Fruit fly (Drosophila melanogaster) whole organism, embryonic: ENCODE data around the gene mRpS18C.
A peak's percentile ranks its signal among the peaks of the same experiment; 100 is the strongest.

Experiments
- Abd-B ChIP-seq: fragments of 200-800 bp; sonication (Bioruptor generic); optimal IDR thresholded peaks from 2 replicates; lab custom pipeline; 2018; ENCODE audit warnings: missing biosample characterization, mild to moderate bottlenecking, missing genetic modification characterization, moderate library complexity
- CG11456 ChIP-seq: fragments of 200-800 bp; sonication (Bioruptor generic); IDR thresholded peaks from 3 replicates; pipeline ENCODE4 v1.3.6; 2022; ENCODE audit warnings: missing biosample characterization, missing genetic modification characterization
- CG11560 ChIP-seq: fragments of 200-800 bp; sonication (Bioruptor generic); IDR thresholded peaks from 3 replicates; pipeline ENCODE4 v1.3.6; 2022; ENCODE audit warnings: missing biosample characterization, missing genetic modification characterization
- CG11723 ChIP-seq: fragments of 200-800 bp; sonication (Bioruptor generic); optimal IDR thresholded peaks from 2 replicates; lab custom pipeline; 2017; ENCODE audit warnings: missing biosample characterization, mild to moderate bottlenecking, missing genetic modification characterization
- CG12219 ChIP-seq: fragments of 200-800 bp; sonication (Bioruptor generic); optimal IDR thresholded peaks from 3 replicates; lab custom pipeline; 2018; ENCODE audit warnings: missing biosample characterization, mild to moderate bottlenecking, missing genetic modification characterization
- CG13287 ChIP-seq: fragments of 200-800 bp; sonication (Bioruptor generic); IDR thresholded peaks from 2 replicates; pipeline ENCODE4 v1.3.6; 2022; ENCODE audit warnings: missing biosample characterization, missing genetic modification characterization; ENCODE audit not compliant: partially characterized antibody
- CG13296 ChIP-seq: fragments of 200-800 bp; sonication (Bioruptor generic); optimal IDR thresholded peaks from 3 replicates; lab custom pipeline; 2018; ENCODE audit warnings: missing biosample characterization, mild to moderate bottlenecking, missing genetic modification characterization
- CG14667 ChIP-seq: fragments of 200-800 bp; sonication (Bioruptor generic); IDR thresholded peaks from 2 replicates; pipeline ENCODE4 v1.3.6; 2022; ENCODE audit warnings: missing biosample characterization, missing genetic modification characterization
- CG14710 ChIP-seq: fragments of 200-800 bp; sonication (Bioruptor generic); optimal IDR thresholded peaks from 3 replicates; lab custom pipeline; 2019; ENCODE audit warnings: missing biosample characterization, mild to moderate bottlenecking, missing genetic modification characterization, moderate library complexity
- CG14860 ChIP-seq: fragments of 200-800 bp; sonication (Bioruptor generic); IDR thresholded peaks from 3 replicates; pipeline ENCODE4 v1.3.6; 2022; ENCODE audit warnings: missing biosample characterization, missing genetic modification characterization; ENCODE audit not compliant: partially characterized antibody
- CG17186 ChIP-seq: fragments of 200-800 bp; sonication (Bioruptor generic); optimal IDR thresholded peaks from 3 replicates; lab custom pipeline; 2017; ENCODE audit warnings: missing biosample characterization, missing genetic modification reagents, missing genetic modification characterization
- CG17829 ChIP-seq: fragments of 200-800 bp; optimal IDR thresholded peaks from 2 replicates; lab custom pipeline; 2019; ENCODE audit warnings: missing biosample characterization, mild to moderate bottlenecking, missing genetic modification characterization, moderate library complexity
- CG18764 ChIP-seq: fragments of 200-800 bp; sonication (Bioruptor generic); optimal IDR thresholded peaks from 3 replicates; lab custom pipeline; 2016; ENCODE audit warnings: missing biosample characterization, missing genetic modification characterization
- CG2678 ChIP-seq: fragments of 200-800 bp; sonication (Bioruptor generic); optimal IDR thresholded peaks from 3 replicates; lab custom pipeline; 2019; ENCODE audit warnings: missing biosample characterization, mild to moderate bottlenecking, missing genetic modification characterization, moderate library complexity
- CG2889 ChIP-seq: fragments of 200-800 bp; sonication (Bioruptor generic); IDR thresholded peaks from 3 replicates; pipeline ENCODE4 v1.3.6; 2022; ENCODE audit warnings: missing biosample characterization, missing genetic modification characterization
- CG34224 ChIP-seq: fragments of 200-800 bp; sonication (Bioruptor generic); IDR thresholded peaks from 3 replicates; pipeline ENCODE4 v1.3.6; 2022; ENCODE audit warnings: missing biosample characterization, missing genetic modification characterization; ENCODE audit not compliant: partially characterized antibody
- CG3995 ChIP-seq: fragments of 200-800 bp; sonication (Bioruptor generic); optimal IDR thresholded peaks from 3 replicates; lab custom pipeline; 2016; ENCODE audit warnings: missing biosample characterization, missing genetic modification characterization
- CG4820 ChIP-seq: fragments of 200-800 bp; sonication (Bioruptor generic); optimal IDR thresholded peaks from 3 replicates; lab custom pipeline; 2016; ENCODE audit warnings: missing biosample characterization, missing genetic modification characterization
- CG5953 ChIP-seq: fragments of 200-800 bp; sonication (Bioruptor generic); IDR thresholded peaks from 2 replicates; pipeline ENCODE4 v1.3.6; 2022; ENCODE audit warnings: missing biosample characterization, missing genetic modification characterization
- CG7839 ChIP-seq: fragments of 200-800 bp; sonication (Bioruptor generic); optimal IDR thresholded peaks from 3 replicates; lab custom pipeline; 2018; ENCODE audit warnings: missing biosample characterization, mild to moderate bottlenecking, missing genetic modification characterization, moderate library complexity
- CG7987 ChIP-seq: fragments of 200-800 bp; sonication (Bioruptor generic); optimal IDR thresholded peaks from 2 replicates; lab custom pipeline; 2018; ENCODE audit warnings: missing biosample characterization, mild to moderate bottlenecking, missing genetic modification characterization, moderate library complexity
- CG8281 ChIP-seq: fragments of 200-800 bp; sonication (Bioruptor generic); optimal IDR thresholded peaks from 2 replicates; lab custom pipeline; 2018; ENCODE audit warnings: missing biosample characterization, mild to moderate bottlenecking, missing genetic modification characterization, moderate library complexity
- CG8924 ChIP-seq: fragments of 200-800 bp; optimal IDR thresholded peaks from 3 replicates; lab custom pipeline; 2019; ENCODE audit warnings: missing biosample characterization, mild to moderate bottlenecking, missing genetic modification characterization, moderate library complexity
- CG9215 ChIP-seq: fragments of 200-800 bp; sonication (Bioruptor generic); IDR thresholded peaks from 2 replicates; pipeline ENCODE4 v1.3.6; 2022; ENCODE audit warnings: missing biosample characterization, missing genetic modification characterization
- CG9727 ChIP-seq: fragments of 200-800 bp; sonication (Bioruptor generic); optimal IDR thresholded peaks from 3 replicates; lab custom pipeline; 2017; ENCODE audit warnings: missing biosample characterization, mild to moderate bottlenecking, missing genetic modification characterization
- CG9817 ChIP-seq: fragments of 200-800 bp; sonication (Bioruptor generic); optimal IDR thresholded peaks from 2 replicates; lab custom pipeline; 2018; ENCODE audit warnings: missing biosample characterization, mild to moderate bottlenecking, missing genetic modification characterization, moderate library complexity
- Camta ChIP-seq: fragments of 200-800 bp; sonication (Bioruptor generic); optimal IDR thresholded peaks from 2 replicates; lab custom pipeline; 2016; ENCODE audit warnings: missing biosample characterization, missing genetic modification characterization
- Dad ChIP-seq: fragments of 200-800 bp; sonication (Bioruptor generic); optimal IDR thresholded peaks from 3 replicates; lab custom pipeline; 2016; ENCODE audit warnings: missing biosample characterization, missing genetic modification characterization
- E2f1 ChIP-seq: fragments of 200-800 bp; sonication (Bioruptor generic); IDR thresholded peaks from 2 replicates; pipeline ENCODE4 v1.3.6; 2022; ENCODE audit warnings: missing biosample characterization, missing genetic modification characterization
- Lhr ChIP-seq: fragments of 200-800 bp; sonication (Bioruptor generic); optimal IDR thresholded peaks from 3 replicates; lab custom pipeline; 2017; ENCODE audit warnings: mild to moderate bottlenecking, missing biosample characterization, missing genetic modification reagents, missing genetic modification characterization
- Max ChIP-seq: fragments of 200-800 bp; sonication (Bioruptor generic); optimal IDR thresholded peaks from 2 replicates; lab custom pipeline; 2016; ENCODE audit warnings: missing biosample characterization, mild to moderate bottlenecking, missing genetic modification characterization
- Nf-YA ChIP-seq: fragments of 200-800 bp; sonication (Bioruptor generic); IDR thresholded peaks from 2 replicates; pipeline ENCODE4 v1.3.6; 2022; ENCODE audit warnings: missing biosample characterization, missing genetic modification characterization
- Nf-YB ChIP-seq: fragments of 200-800 bp; sonication (Bioruptor generic); optimal IDR thresholded peaks from 3 replicates; lab custom pipeline; 2019; ENCODE audit warnings: missing biosample characterization, mild to moderate bottlenecking, missing genetic modification characterization, moderate library complexity
- Oaz ChIP-seq: fragments of 200-800 bp; sonication (Bioruptor generic); IDR thresholded peaks from 2 replicates; pipeline ENCODE4 v1.3.6; 2022; ENCODE audit warnings: missing biosample characterization, missing genetic modification characterization
- Spps ChIP-seq: fragments of 200-800 bp; sonication (Bioruptor generic); optimal IDR thresholded peaks from 2 replicates; lab custom pipeline; 2018; ENCODE audit warnings: missing biosample characterization, mild to moderate bottlenecking, missing genetic modification characterization
- dpn ChIP-seq, 2 experiments: fragments of 200-800 bp; sonication (Bioruptor generic); optimal IDR thresholded peaks; 3 replicates each; lab custom pipeline; 2016; ENCODE audit warnings: missing biosample characterization in 2 of 2, missing genetic modification characterization in 2 of 2
- eyg ChIP-seq: fragments of 200-800 bp; sonication (Bioruptor generic); optimal IDR thresholded peaks from 3 replicates; lab custom pipeline; 2016; ENCODE audit warnings: missing biosample characterization, missing genetic modification characterization
- gcm2 ChIP-seq: fragments of 200-800 bp; sonication (Bioruptor generic); optimal IDR thresholded peaks from 2 replicates; lab custom pipeline; 2016; ENCODE audit warnings: missing biosample characterization, missing genetic modification characterization
- kah ChIP-seq: fragments of 200-800 bp; sonication (Bioruptor generic); optimal IDR thresholded peaks from 2 replicates; lab custom pipeline; 2018; ENCODE audit warnings: missing biosample characterization, mild to moderate bottlenecking, missing genetic modification characterization
- kni ChIP-seq: fragments of 200-800 bp; sonication (Bioruptor generic); optimal IDR thresholded peaks from 3 replicates; lab custom pipeline; 2017; ENCODE audit warnings: mild to moderate bottlenecking, missing biosample characterization, missing genetic modification reagents, missing genetic modification characterization
- knrl ChIP-seq: fragments of 200-800 bp; sonication (Bioruptor generic); IDR thresholded peaks from 3 replicates; pipeline ENCODE4 v1.3.6; 2022; ENCODE audit warnings: missing biosample characterization, missing genetic modification characterization; ENCODE audit not compliant: partially characterized antibody
- lab ChIP-seq: fragments of 200-800 bp; sonication (Bioruptor generic); optimal IDR thresholded peaks from 3 replicates; lab custom pipeline; 2017; ENCODE audit warnings: missing biosample characterization, missing genetic modification characterization, mild to moderate bottlenecking, moderate library complexity, missing genetic modification reagents
- maf-S ChIP-seq: fragments of 200-800 bp; sonication (Bioruptor generic); optimal IDR thresholded peaks from 2 replicates; lab custom pipeline; 2016; ENCODE audit warnings: missing biosample characterization, missing genetic modification characterization
- nerfin-2 ChIP-seq: fragments of 200-800 bp; sonication (Bioruptor generic); IDR thresholded peaks from 2 replicates; pipeline ENCODE4 v1.3.6; 2022; ENCODE audit warnings: missing biosample characterization, missing genetic modification characterization; ENCODE audit not compliant: partially characterized antibody
- pzg ChIP-seq: fragments of 200-800 bp; sonication (Bioruptor generic); optimal IDR thresholded peaks from 3 replicates; lab custom pipeline; 2018; ENCODE audit warnings: missing biosample characterization, mild to moderate bottlenecking, missing genetic modification characterization, moderate library complexity
- row ChIP-seq: fragments of 200-800 bp; sonication (Bioruptor generic); IDR thresholded peaks from 3 replicates; pipeline ENCODE4 v1.3.6; 2022; ENCODE audit warnings: missing biosample characterization, missing genetic modification characterization
- sc ChIP-seq, 3 experiments: fragments of >200 bp in 2 of 3; fragments of 200-800 bp in 1 of 3; sonication (Bioruptor generic) in 1 of 3; optimal IDR thresholded peaks; 2 replicates in 2 of 3; 3 replicates in 1 of 3; lab custom pipeline; 2017; ENCODE audit warnings: mild to moderate bottlenecking in 1 of 3, missing biosample characterization in 1 of 3, missing genetic modification characterization in 1 of 3, missing genetic modification reagents in 1 of 3
- tna ChIP-seq: fragments of 200-800 bp; sonication (Bioruptor generic); IDR thresholded peaks from 2 replicates; pipeline ENCODE4 v1.3.6; 2022; ENCODE audit warnings: missing biosample characterization, missing genetic modification characterization; ENCODE audit not compliant: partially characterized antibody

Gene mRpS18C

DNA sequence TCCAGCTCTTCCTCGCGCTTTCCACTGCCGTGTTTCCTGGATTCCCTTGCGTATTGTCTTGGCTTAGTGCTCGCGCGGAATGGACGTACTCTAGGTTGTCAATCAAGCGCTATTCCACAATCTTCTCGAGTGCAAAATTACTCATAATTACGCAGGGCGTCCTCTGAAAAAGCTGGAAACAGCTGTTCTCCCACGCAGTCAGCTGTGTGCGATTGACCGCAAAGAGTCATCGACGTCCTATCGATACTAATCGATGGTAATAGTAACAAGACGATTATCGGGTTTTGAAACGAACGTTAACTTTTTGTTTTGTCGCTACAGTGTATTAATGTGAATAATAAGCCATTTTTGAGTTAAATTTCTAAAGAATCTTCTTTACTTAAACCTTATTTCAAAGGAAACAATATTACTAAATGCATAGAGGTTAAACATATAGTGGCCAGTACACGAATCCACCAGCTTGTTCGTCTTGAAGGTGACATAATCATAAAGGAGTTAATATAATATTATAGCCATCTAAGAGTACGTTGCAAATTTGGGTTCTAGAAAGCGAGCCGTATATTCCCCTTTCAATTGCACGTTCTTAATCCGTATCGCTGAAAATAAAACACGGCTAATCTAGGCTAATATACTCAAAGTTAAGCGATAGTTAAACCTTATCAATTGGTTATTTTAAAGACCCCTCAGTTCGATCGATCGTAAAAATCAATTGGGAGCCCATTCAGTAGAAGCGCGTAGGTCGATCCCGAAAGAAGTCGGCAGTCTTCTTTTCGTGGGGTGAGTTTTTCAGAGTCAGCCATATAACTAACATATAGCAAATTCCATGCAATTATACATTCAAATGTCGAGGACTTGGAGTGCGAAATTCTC is 35.5 kb downstream of the mRpS18C start, which contains the start of the genes CG2224 and CDase (continued):
- no peak for TF ChIP-seq CG9727 (GFP tag; lab: Kevin White, UChicago)
- TF ChIP-seq knrl: peak; percentile 77
- no peak for TF ChIP-seq Nf-YA (GFP tag; lab: Robert Waterston, UW)
- TF ChIP-seq CG13296 (GFP tag; lab: Kevin White, UChicago): no peak
- TF ChIP-seq CG7987 (GFP tag; lab: Kevin White, UChicago): no peak
- no peak for TF ChIP-seq lab (GFP tag; lab: Kevin White, UChicago)
- no peak for TF ChIP-seq CG11723
- no peak for TF ChIP-seq Max (GFP tag; lab: Kevin White, UChicago)
- no peak for TF ChIP-seq eyg
- no peak for TF ChIP-seq sc (optimal IDR thresholded peaks at IDR 0.05; lab: Kevin White, UChicago)
- TF ChIP-seq sc (GFP tag; optimal IDR thresholded peaks at IDR 0.05; lab: Kevin White, UChicago): no peak
- peak; percentile 89 for TF ChIP-seq CG14860 (GFP tag; lab: Robert Waterston, UW)
- TF ChIP-seq dpn (GFP tag; optimal IDR thresholded peaks at IDR 0.05; lab: Kevin White, UChicago): no peak
- no peak for TF ChIP-seq Oaz (GFP tag; lab: Robert Waterston, UW)
- TF ChIP-seq Abd-B: no peak
- TF ChIP-seq tna (GFP tag; lab: Robert Waterston, UW): peak; percentile 91
- TF ChIP-seq CG17186 (GFP tag; lab: Kevin White, UChicago): peak; percentile 8
- no peak for TF ChIP-seq CG8924 (tag; lab: Kevin White, UChicago)
- no peak for TF ChIP-seq Lhr (GFP tag; lab: Kevin White, UChicago)
- no peak for TF ChIP-seq CG4820 (GFP tag; lab: Kevin White, UChicago)
- no peak for TF ChIP-seq CG12219 (GFP tag; lab: Kevin White, UChicago)
- no peak for TF ChIP-seq CG8281 (tag; lab: Kevin White, UChicago)
- TF ChIP-seq CG9817 (tag; lab: Kevin White, UChicago): no peak
- TF ChIP-seq row (GFP tag; lab: Robert Waterston, UW): no peak
- no peak for TF ChIP-seq CG11560
- TF ChIP-seq CG14667 (GFP tag; lab: Robert Waterston, UW): no peak
- TF ChIP-seq CG7839 (tag; lab: Kevin White, UChicago): no peak
- TF ChIP-seq CG3995 (GFP tag; lab: Kevin White, UChicago): no peak
- no peak for TF ChIP-seq CG17829 (tag; lab: Kevin White, UChicago)
- no peak for TF ChIP-seq CG5953 (GFP tag; lab: Robert Waterston, UW)
- no peak for TF ChIP-seq gcm2
- no peak for TF ChIP-seq CG11456 (GFP tag; lab: Robert Waterston, UW)
- peak; percentile 87 for TF ChIP-seq nerfin-2 (GFP tag; lab: Robert Waterston, UW)
- peak; percentile 98 for TF ChIP-seq CG34224 (GFP tag; lab: Robert Waterston, UW)
- no peak for TF ChIP-seq Spps (tag; lab: Kevin White, UChicago)
- TF ChIP-seq kni (GFP tag; lab: Kevin White, UChicago): no peak
- TF ChIP-seq maf-S (GFP tag; lab: Kevin White, UChicago): no peak
- no peak for TF ChIP-seq CG2678 (tag; lab: Kevin White, UChicago)
- no peak for TF ChIP-seq CG18764 (GFP tag; lab: Kevin White, UChicago)
- TF ChIP-seq kah (GFP tag; lab: Kevin White, UChicago): no peak
- no peak for TF ChIP-seq E2f1 (GFP tag; lab: Robert Waterston, UW)
- no peak for TF ChIP-seq CG14710 (tag; lab: Kevin White, UChicago)
- TF ChIP-seq CG2889 (GFP tag; lab: Robert Waterston, UW): no peak
- TF ChIP-seq CG9215 (GFP tag; lab: Robert Waterston, UW): no peak
- no peak for TF ChIP-seq Nf-YB (GFP tag; lab: Kevin White, UChicago)
- TF ChIP-seq pzg (GFP tag; lab: Kevin White, UChicago): peak; percentile 75
- peak; percentile 97 for TF ChIP-seq CG13287
- TF ChIP-seq Dad (GFP tag; lab: Kevin White, UChicago): no peak
- no peak for TF ChIP-seq Camta (GFP tag; lab: Kevin White, UChicago)
